Fruit fly (Drosophila melanogaster): ENCODE measurements around the gene Srg2.

dm6 chr3L:10089350-10090266 is 8.3 kb downstream of the Srg2 start, which contains the start of gene CG14160:
- TF ChIP-seq acj6 (GFP tag; optimal IDR thresholded peaks at IDR 0.05) (no peak), svp (GFP tag) (peak; percentile 4), achi (GFP tag; optimal IDR thresholded peaks at IDR 0.05) (no peak), CG31627 (GFP tag; optimal IDR thresholded peaks at IDR 0.05) (no peak), CG6792 (GFP tag; optimal IDR thresholded peaks at IDR 0.05) (no peak), Hr39 (GFP tag; optimal IDR thresholded peaks at IDR 0.05) (no peak), Sox102F (GFP tag; optimal IDR thresholded peaks at IDR 0.05) (no peak), CG8119 (GFP tag; IDR thresholded peaks at IDR 0.05) (no peak), CG8319 (GFP tag; optimal IDR thresholded peaks at IDR 0.05) (no peak), Sox15 (GFP tag; optimal IDR thresholded peaks at IDR 0.05) (no peak)
